Worm (Caenorhabditis elegans): Measurements from ENCODE around the gene acs-17.

acs-17 gene

DNA sequence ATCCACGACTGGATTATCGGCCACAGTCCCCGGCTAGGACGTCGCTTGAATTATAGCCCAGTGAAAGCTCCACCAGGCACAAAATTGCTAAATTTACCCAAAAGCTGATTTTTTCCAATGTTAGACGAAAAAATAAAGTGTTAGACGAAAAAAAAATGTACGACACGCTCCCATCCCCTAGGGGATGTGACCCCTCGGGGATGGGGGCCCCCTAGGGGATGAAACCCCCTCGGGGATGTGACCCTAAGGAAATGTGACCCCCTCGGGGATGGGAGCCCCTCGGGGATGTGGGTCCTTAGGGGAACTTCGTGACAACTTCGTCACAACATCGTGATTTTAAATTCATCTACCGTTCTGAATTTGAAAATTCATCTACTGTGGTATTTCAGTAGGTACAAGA is 38.5 kb downstream of the acs-17 start:
- TF ChIP-seq nhr-77 (tag; optimal IDR thresholded peaks at IDR 0.05): no peak
- TF ChIP-seq nhr-84 (tag; optimal IDR thresholded peaks at IDR 0.05): no peak
- TF ChIP-seq sup-37 (GFP tag; optimal IDR thresholded peaks at IDR 0.05): no peak
- TF ChIP-seq ztf-4 (tag; optimal IDR thresholded peaks at IDR 0.05): no peak
- no peak for TF ChIP-seq nhr-28 (tag; optimal IDR thresholded peaks at IDR 0.05)
- no peak for TF ChIP-seq hlh-17 (GFP tag; optimal IDR thresholded peaks at IDR 0.05; ENCODE audit: borderline replicate concordance)
- no peak for TF ChIP-seq skn-1 (tag; optimal IDR thresholded peaks at IDR 0.05)
- no peak for TF ChIP-seq tbx-2 (tag; optimal IDR thresholded peaks at IDR 0.05)
- no peak for TF ChIP-seq nhr-19 (GFP tag; conservative IDR thresholded peaks at IDR 0.05)

DNA sequence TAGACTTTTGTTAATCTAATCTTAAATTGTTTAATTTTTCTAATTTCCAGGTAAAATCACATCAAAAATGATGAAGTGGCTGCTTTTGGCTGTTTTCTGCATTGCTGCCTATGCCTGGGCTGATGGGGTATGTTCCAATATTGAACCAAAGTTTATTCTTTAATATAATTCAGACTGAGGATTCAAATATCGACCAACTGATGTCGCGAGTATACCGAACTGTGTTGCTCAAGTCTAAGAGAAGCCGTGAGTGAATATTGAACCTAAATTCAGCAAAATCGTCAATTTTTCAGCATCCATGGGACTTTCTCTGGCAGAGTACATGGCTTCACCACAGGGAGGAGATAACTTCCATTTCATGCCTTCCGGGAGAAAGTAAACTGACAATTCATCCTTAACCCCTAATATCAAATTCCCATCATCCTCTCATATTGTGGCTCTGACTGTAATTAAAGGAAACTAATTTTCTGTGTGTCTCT is 39.7 kb downstream of the acs-17 start, which contains the start of gene nlp-49:
Gene nlp-49, plus strand, starts transcription at position 51 of the 479 bp plus-strand sequence.
- no peak for TF ChIP-seq snu-23 (GFP tag; optimal IDR thresholded peaks at IDR 0.05)
- no peak for TF ChIP-seq sptf-1 (tag; optimal IDR thresholded peaks at IDR 0.05)
- no peak for TF ChIP-seq unc-86 (tag; optimal IDR thresholded peaks at IDR 0.05)
- TF ChIP-seq rnt-1 (tag; optimal IDR thresholded peaks at IDR 0.05): no peak
- TF ChIP-seq mep-1 (tag; optimal IDR thresholded peaks at IDR 0.05): no peak
- no peak for TF ChIP-seq pag-3 (tag; optimal IDR thresholded peaks at IDR 0.05; ENCODE audit: borderline replicate concordance, insufficient read depth)
- TF ChIP-seq hlh-4 (tag; optimal IDR thresholded peaks at IDR 0.05): no peak
- TF ChIP-seq nhr-85 (tag): no peak
- TF ChIP-seq lin-13 (GFP tag; optimal IDR thresholded peaks at IDR 0.05): no peak
- no peak for TF ChIP-seq tbx-2 (tag; optimal IDR thresholded peaks at IDR 0.05)
- no peak for TF ChIP-seq fkh-10 (GFP tag; optimal IDR thresholded peaks at IDR 0.05)
- no peak for TF ChIP-seq grh-1 (GFP tag; IDR thresholded peaks at IDR 0.05)
- no peak for TF ChIP-seq alr-1 (tag; optimal IDR thresholded peaks at IDR 0.05; ENCODE audit: borderline replicate concordance)
- no peak for TF ChIP-seq fos-1 (tag; optimal IDR thresholded peaks at IDR 0.05)

DNA sequence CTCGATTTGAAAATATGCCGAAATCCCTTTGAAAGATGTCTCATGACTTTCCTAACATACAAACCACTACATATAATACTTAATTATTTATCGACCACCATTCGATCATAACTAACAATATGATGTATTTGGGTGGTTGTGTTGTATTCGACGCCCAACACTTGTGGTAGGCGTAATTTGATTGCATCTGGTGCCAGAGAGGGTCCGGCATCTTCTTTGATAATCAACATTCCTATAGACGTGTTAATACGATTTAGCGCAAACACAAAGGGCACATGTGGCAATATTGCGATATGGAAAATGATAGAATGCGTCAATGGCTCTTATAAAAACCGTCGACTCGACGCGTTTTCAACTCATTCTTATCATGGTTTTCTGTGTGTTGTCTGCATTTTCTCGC is 40.4 kb downstream of the acs-17 start:
- no peak for TF ChIP-seq dsc-1 (tag; optimal IDR thresholded peaks at IDR 0.05)
- TF ChIP-seq lin-14 (GFP tag; optimal IDR thresholded peaks at IDR 0.05): peak; percentile 15
- no peak for TF ChIP-seq snpc-4 (tag; optimal IDR thresholded peaks at IDR 0.05)
- TF ChIP-seq pqm-1 (tag; optimal IDR thresholded peaks at IDR 0.05): no peak
- TF ChIP-seq ztf-11 (tag; optimal IDR thresholded peaks at IDR 0.05): no peak
- no peak for TF ChIP-seq lin-15B (tag; optimal IDR thresholded peaks at IDR 0.05)
- no peak for TF ChIP-seq efl-3 (GFP tag; optimal IDR thresholded peaks at IDR 0.05)
- no peak for TF ChIP-seq mep-1 (tag; optimal IDR thresholded peaks at IDR 0.05)

DNA sequence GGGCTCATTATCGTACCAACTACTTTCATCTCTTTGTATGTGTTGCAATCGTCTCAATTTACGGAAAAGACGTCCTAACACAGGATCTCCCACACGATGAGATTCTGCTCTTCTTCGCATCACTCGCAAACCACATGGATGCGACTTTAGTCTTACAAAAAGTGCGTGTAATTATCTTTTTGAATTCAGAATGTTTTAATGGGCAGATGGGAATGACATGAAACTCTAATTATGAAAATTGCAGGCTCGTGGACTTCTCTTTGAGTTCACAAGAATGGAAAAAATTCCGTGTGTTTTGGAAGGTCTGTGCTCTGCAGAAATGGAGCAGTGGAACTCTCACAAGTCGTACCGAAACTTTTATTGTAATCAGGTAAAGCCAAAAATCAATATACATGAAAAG is 42.8 kb downstream of the acs-17 start:
- TF ChIP-seq nhr-85 (tag) (no peak), efl-1 (optimal IDR thresholded peaks at IDR 0.05) (no peak), efl-1 (GFP tag; optimal IDR thresholded peaks at IDR 0.05 in 1 of 2) (peak in 1 of 2 experiments; percentile 83)

DNA sequence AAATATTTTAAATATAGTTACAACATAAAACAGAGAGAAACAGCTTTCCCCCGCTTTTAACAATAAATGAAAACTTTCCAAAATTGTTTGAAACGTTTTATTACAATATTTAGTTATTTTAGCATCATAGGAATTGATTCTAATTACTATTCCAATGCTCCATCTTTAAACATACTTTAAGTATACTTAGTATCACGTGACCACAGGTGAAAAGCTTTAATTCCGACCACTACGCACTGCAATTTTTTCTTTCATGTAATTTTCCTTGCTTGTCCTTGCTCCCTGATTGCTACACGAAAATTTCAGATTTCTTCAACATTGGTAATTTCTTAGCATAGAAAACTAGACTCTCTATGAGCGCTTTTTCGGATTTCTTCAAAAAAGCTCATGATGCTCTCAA is 47.3 kb downstream of the acs-17 start, which contains the start of gene tbc-16:
Gene tbc-16, plus strand, starts transcription at position 301 of the 400 bp plus-strand sequence.
- TF ChIP-seq ztf-4 (tag; optimal IDR thresholded peaks at IDR 0.05): no peak
- no peak for TF ChIP-seq lin-14 (GFP tag; optimal IDR thresholded peaks at IDR 0.05)
- no peak for TF ChIP-seq mab-9 (GFP tag; IDR thresholded peaks at IDR 0.05)
- no peak for TF ChIP-seq unc-86 (tag; optimal IDR thresholded peaks at IDR 0.05)
- no peak for TF ChIP-seq snu-23 (GFP tag; optimal IDR thresholded peaks at IDR 0.05)
- TF ChIP-seq nhr-90 (tag; optimal IDR thresholded peaks at IDR 0.05; ENCODE audit: poor library complexity): no peak
- TF ChIP-seq ets-5 (GFP tag; IDR thresholded peaks at IDR 0.05): no peak
- no peak for TF ChIP-seq tlp-1 (tag; optimal IDR thresholded peaks at IDR 0.05)
- no peak for TF ChIP-seq ceh-8 (GFP tag; optimal IDR thresholded peaks at IDR 0.05)
- no peak for TF ChIP-seq egl-27 (tag; optimal IDR thresholded peaks at IDR 0.05)
- TF ChIP-seq unc-30 (tag; optimal IDR thresholded peaks at IDR 0.05): no peak

Measured in whole organism, L1 larva.